Worm (Caenorhabditis elegans): ENCODE measurements around the gene arrd-24.

Gene arrd-24

ce11 chrX:14001494-14001974, 21.2 kb upstream of the arrd-24 start, which contains the start of gene cytb-5.1:
Gene cytb-5.1, plus strand, starts transcription at chrX:14001924.
- TF ChIP-seq tbx-2 (tag; optimal IDR thresholded peaks at IDR 0.05) (peak; percentile 7), hlh-13 (GFP tag; optimal IDR thresholded peaks at IDR 0.05) (no peak), odd-2 (tag; optimal IDR thresholded peaks at IDR 0.05) (no peak), elt-2 (tag; optimal IDR thresholded peaks at IDR 0.05) (no peak), eyg-1 (tag; optimal IDR thresholded peaks at IDR 0.05) (no peak)

DNA sequence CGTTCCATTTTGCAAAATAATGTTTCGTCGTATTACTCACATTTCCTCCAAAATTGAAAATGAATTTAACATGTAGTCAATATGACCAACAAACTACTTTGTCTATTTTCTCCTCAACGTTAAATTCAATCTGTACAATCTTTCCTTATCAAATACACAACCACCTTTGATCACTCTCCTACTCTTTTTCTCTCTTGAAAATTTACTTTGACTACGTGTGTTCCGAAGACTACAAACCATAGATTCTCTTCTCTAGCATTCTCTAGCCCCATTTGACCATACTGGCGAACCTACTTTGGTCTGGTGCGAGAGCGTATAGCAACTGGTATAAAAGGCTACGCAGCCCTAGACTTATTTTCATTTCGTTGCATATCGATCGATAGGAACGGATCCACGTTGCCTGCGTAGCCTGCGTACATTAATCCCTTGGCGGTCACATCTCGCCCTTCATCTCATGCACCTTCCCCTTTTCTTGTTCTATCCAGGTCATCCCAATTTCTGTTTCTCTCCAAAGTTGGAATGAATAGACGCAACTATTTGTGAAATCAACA, 20.0 kb upstream of the arrd-24 start:
- no peak for TF ChIP-seq pat-9 (tag; optimal IDR thresholded peaks at IDR 0.05)
- TF ChIP-seq ceh-14 (tag; optimal IDR thresholded peaks at IDR 0.05), result no peak
- no peak for TF ChIP-seq ceh-9 (tag; optimal IDR thresholded peaks at IDR 0.05)
- TF ChIP-seq tbx-2 (tag; optimal IDR thresholded peaks at IDR 0.05), result no peak
- TF ChIP-seq ceh-18 (tag; optimal IDR thresholded peaks at IDR 0.05), result no peak
- no peak for TF ChIP-seq ceh-22 (tag; optimal IDR thresholded peaks at IDR 0.05)
- TF ChIP-seq sox-2 (GFP tag; IDR thresholded peaks at IDR 0.05), result no peak
- TF ChIP-seq unc-86 (tag; optimal IDR thresholded peaks at IDR 0.05), result no peak
- TF ChIP-seq ceh-34 (tag; optimal IDR thresholded peaks at IDR 0.05), result no peak
- TF ChIP-seq pha-2 (tag; optimal IDR thresholded peaks at IDR 0.05), result no peak
- no peak for TF ChIP-seq nhr-11 (tag; optimal IDR thresholded peaks at IDR 0.05)
- TF ChIP-seq unc-42 (tag; optimal IDR thresholded peaks at IDR 0.05), result no peak
- no peak for TF ChIP-seq hlh-15 (tag; optimal IDR thresholded peaks at IDR 0.05)
- TF ChIP-seq pha-4 (tag; optimal IDR thresholded peaks at IDR 0.05), result no peak
- no peak for TF ChIP-seq ceh-19 (GFP tag; optimal IDR thresholded peaks at IDR 0.05)

ce11 chrX:13995803-13996388, 15.6 kb upstream of the arrd-24 start, which contains the start of the genes C31E10.5 and C31E10.6:
Gene C31E10.5, minus strand, starts transcription at chrX:13995834.
Gene C31E10.6, plus strand, starts transcription at chrX:13996338.
- TF ChIP-seq unc-42 (tag; optimal IDR thresholded peaks at IDR 0.05) (peak; percentile 7), elt-2 (tag; optimal IDR thresholded peaks at IDR 0.05) (peak; percentile 62), ama-1 (optimal IDR thresholded peaks at IDR 0.05) (no peak), gmeb-2 (tag; optimal IDR thresholded peaks at IDR 0.05) (no peak), hlh-8 (tag; optimal IDR thresholded peaks at IDR 0.05) (no peak), unc-55 (GFP tag; optimal IDR thresholded peaks at IDR 0.05) (peak; percentile 79), nfya-1 (tag; optimal IDR thresholded peaks at IDR 0.05) (peak; percentile 57), tbx-7 (tag; optimal IDR thresholded peaks at IDR 0.05) (no peak), pros-1 (tag; optimal IDR thresholded peaks at IDR 0.05) (no peak), ceh-34 (tag; optimal IDR thresholded peaks at IDR 0.05) (peak; percentile 9), ceh-31 (tag; optimal IDR thresholded peaks at IDR 0.05) (peak; percentile 28), tbx-2 (tag; optimal IDR thresholded peaks at IDR 0.05) (peak; percentile 19)

ce11 chrX:13990680-13991079, 10.4 kb upstream of the arrd-24 start, which contains the start of gene C31E10.11:
Gene C31E10.11, minus strand, starts transcription at chrX:13990780.
- TF ChIP-seq pqm-1 (tag; optimal IDR thresholded peaks at IDR 0.05), result no peak
- TF ChIP-seq unc-55 (GFP tag; optimal IDR thresholded peaks at IDR 0.05), result no peak
- no peak for TF ChIP-seq sox-4 (tag; optimal IDR thresholded peaks at IDR 0.05)
- TF ChIP-seq rnt-1 (tag; optimal IDR thresholded peaks at IDR 0.05), result no peak
- TF ChIP-seq fax-1 (tag; optimal IDR thresholded peaks at IDR 0.05), result no peak
- no peak for TF ChIP-seq ceh-18 (tag; optimal IDR thresholded peaks at IDR 0.05)
- no peak for TF ChIP-seq ceh-31 (tag; optimal IDR thresholded peaks at IDR 0.05)
- TF ChIP-seq lim-6 (tag; optimal IDR thresholded peaks at IDR 0.05), result no peak
- no peak for TF ChIP-seq ceh-2 (tag; optimal IDR thresholded peaks at IDR 0.05)
- no peak for TF ChIP-seq zip-5 (tag; optimal IDR thresholded peaks at IDR 0.05)
- TF ChIP-seq mec-3 (tag; optimal IDR thresholded peaks at IDR 0.05; ENCODE audit: borderline replicate concordance), result no peak
- no peak for TF ChIP-seq ceh-14 (tag; optimal IDR thresholded peaks at IDR 0.05)
- no peak for TF ChIP-seq sox-2 (GFP tag; IDR thresholded peaks at IDR 0.05)
